Fruit fly (Drosophila melanogaster) whole organism: ENCODE results near the gene CG8925.

Source experiments
- CG8478 ChIP-seq: fragments of >200 bp; optimal IDR thresholded peaks from 2 replicates; lab custom pipeline; 2018; ENCODE audit warnings: inconsistent platforms
- usp ChIP-seq: fragments of >200 bp; optimal IDR thresholded peaks from 2 replicates; lab custom pipeline; 2017; ENCODE audit warnings: missing biosample characterization, missing genetic modification characterization, mixed read lengths

dm6 chr3R:16223252-16224037 is 51.7 kb downstream of the CG8925 start:
- TF ChIP-seq usp (no peak), CG8478 (lab: Kevin White, UChicago) (no peak)
